Worm (Caenorhabditis elegans) whole organism, midembryonic: ENCODE results near the gene Y62H9A.5.

Experiments used
- flt-1 ChIP-seq: fragments of 200-800 bp; sonication (Bioruptor generic); IDR thresholded peaks from 2 replicates; pipeline ENCODE4 v1.3.6; 2022; ENCODE audit warnings: missing genetic modification characterization, missing compliant biosample characterization
- klf-2 ChIP-seq: fragments of 200-800 bp; sonication (Bioruptor generic); conservative IDR thresholded peaks from 2 replicates; pipeline ENCODE4 v1.3.6; 2022; ENCODE audit warnings: missing genetic modification reagents, missing genetic modification characterization, missing compliant biosample characterization
- med-1 ChIP-seq: sonication (generic microtip); optimal IDR thresholded peaks from 2 replicates; lab custom pipeline; 2017; ENCODE audit warnings: missing genetic modification characterization, mild to moderate bottlenecking, missing compliant biosample characterization, antibody characterized with exemption, missing genetic modification reagents; ENCODE audit not compliant: insufficient read depth
- tab-1 ChIP-seq: fragments of 200-800 bp; sonication (Bioruptor generic); IDR thresholded peaks from 2 replicates; pipeline ENCODE4 v1.3.6; 2022; ENCODE audit warnings: missing genetic modification characterization, missing compliant biosample characterization
- ztf-23 ChIP-seq: fragments of 200-800 bp; sonication (Bioruptor generic); IDR thresholded peaks from 2 replicates; pipeline ENCODE4 v1.3.6; 2022; ENCODE audit warnings: missing genetic modification reagents, missing genetic modification characterization, missing compliant biosample characterization

- TF ChIP-seq med-1 (GFP tag; lab: Kevin White, UChicago) (no peak), flt-1 (GFP tag; lab: Robert Waterston, UW) (no peak), klf-2 (GFP tag; lab: Robert Waterston, UW) (no peak), tab-1 (GFP tag; lab: Robert Waterston, UW) (no peak), ztf-23 (GFP tag; lab: Robert Waterston, UW) (no peak)
Measured at ce11 chrX:11878109-11878508, 4.6 kb downstream of the Y62H9A.5 start, which contains the start of gene Y62H9A.2.
